Worm (Caenorhabditis elegans) whole organism, L2 larva: Measurements from ENCODE around the gene F21C10.13.

Experiments used
- C34F6.9 ChIP-seq: fragments of 150-350 bp; optimal IDR thresholded peaks from 2 replicates; lab custom pipeline; 2014; ENCODE audit warnings: missing biosample characterization, missing genetic modification characterization
- alr-1 ChIP-seq: fragments of 150-350 bp; optimal IDR thresholded peaks from 2 replicates; lab custom pipeline; 2014; ENCODE audit warnings: missing biosample characterization, missing genetic modification characterization
- ama-1 ChIP-seq: fragments of 150-350 bp; optimal IDR thresholded peaks from 2 replicates; lab custom pipeline; 2018; ENCODE audit warnings: inconsistent platforms
- ceh-16 ChIP-seq: fragments of 150-350 bp; optimal IDR thresholded peaks from 2 replicates; lab custom pipeline; 2014; ENCODE audit warnings: missing biosample characterization, missing genetic modification characterization
- crh-2 ChIP-seq: sonication (generic microtip); optimal IDR thresholded peaks from 2 replicates; lab custom pipeline; 2017; ENCODE audit warnings: missing biosample characterization, missing genetic modification characterization
- egl-27 ChIP-seq: sonication (generic microtip); optimal IDR thresholded peaks from 3 replicates; lab custom pipeline; 2017; ENCODE audit warnings: missing biosample characterization, missing genetic modification reagents, missing genetic modification characterization
- elt-1 ChIP-seq: fragments of 150-350 bp; optimal IDR thresholded peaks from 2 replicates; lab custom pipeline; 2014; ENCODE audit warnings: missing biosample characterization, missing genetic modification characterization
- elt-3 ChIP-seq: sonication (generic microtip); optimal IDR thresholded peaks from 2 replicates; lab custom pipeline; 2017; ENCODE audit warnings: missing biosample characterization, missing genetic modification characterization
- fos-1 ChIP-seq: fragments of 150-350 bp; optimal IDR thresholded peaks from 2 replicates; lab custom pipeline; 2014; ENCODE audit warnings: missing biosample characterization, missing genetic modification characterization
- gmeb-1 ChIP-seq: fragments of 150-350 bp; optimal IDR thresholded peaks from 2 replicates; lab custom pipeline; 2014; ENCODE audit warnings: missing biosample characterization, missing genetic modification characterization
- lin-11 ChIP-seq: fragments of 150-350 bp; sonication (generic microtip); optimal IDR thresholded peaks from 2 replicates; lab custom pipeline; 2014; ENCODE audit warnings: missing biosample characterization, missing genetic modification characterization, inconsistent platforms, mixed read lengths
- lin-13 ChIP-seq: fragments of 150-350 bp; optimal IDR thresholded peaks from 2 replicates; lab custom pipeline; 2014; ENCODE audit warnings: missing biosample characterization, missing genetic modification reagents, missing genetic modification characterization
- lin-39 ChIP-seq: fragments of 150-350 bp; optimal IDR thresholded peaks from 2 replicates; lab custom pipeline; 2014; ENCODE audit warnings: missing biosample characterization, missing genetic modification reagents, missing genetic modification characterization
- lsy-2 ChIP-seq, 2 experiments: fragments of 150-350 bp in 1 of 2; sonication (generic microtip) in 1 of 2; optimal IDR thresholded peaks; 2 replicates each; lab custom pipeline; 2014 to 2017; ENCODE audit warnings: missing biosample characterization in 2 of 2, missing genetic modification characterization in 2 of 2
- mab-5 ChIP-seq: fragments of 150-350 bp; optimal IDR thresholded peaks from 2 replicates; lab custom pipeline; 2014; ENCODE audit warnings: missing biosample characterization, missing genetic modification characterization
- mdl-1 ChIP-seq, 2 experiments: fragments of 150-350 bp in 1 of 2; sonication (generic microtip) in 1 of 2; optimal IDR thresholded peaks; 2 replicates each; lab custom pipeline; 2017; ENCODE audit warnings: missing biosample characterization in 2 of 2, missing genetic modification characterization in 2 of 2
- nhr-10 ChIP-seq: sonication (generic microtip); optimal IDR thresholded peaks from 2 replicates; lab custom pipeline; 2017; ENCODE audit warnings: missing biosample characterization, missing genetic modification characterization
- nhr-11 ChIP-seq: fragments of 150-350 bp; optimal IDR thresholded peaks from 2 replicates; lab custom pipeline; 2014; ENCODE audit warnings: missing biosample characterization, missing genetic modification characterization
- nhr-129 ChIP-seq: fragments of 150-350 bp; optimal IDR thresholded peaks from 2 replicates; lab custom pipeline; 2014; ENCODE audit warnings: missing biosample characterization, missing genetic modification characterization
- nhr-21 ChIP-seq: fragments of 150-350 bp; optimal IDR thresholded peaks from 2 replicates; lab custom pipeline; 2014; ENCODE audit warnings: missing biosample characterization, missing genetic modification characterization
- nhr-237 ChIP-seq: fragments of 150-350 bp; optimal IDR thresholded peaks from 2 replicates; lab custom pipeline; 2014; ENCODE audit warnings: missing biosample characterization, missing genetic modification characterization
- nhr-25 ChIP-seq: fragments of 150-350 bp; sonication (generic microtip); optimal IDR thresholded peaks from 3 replicates; lab custom pipeline; 2014; ENCODE audit warnings: missing biosample characterization, missing genetic modification characterization
- nhr-6 ChIP-seq: fragments of 150-350 bp; optimal IDR thresholded peaks from 2 replicates; lab custom pipeline; 2014; ENCODE audit warnings: missing biosample characterization, missing genetic modification characterization
- nhr-77 ChIP-seq: fragments of 150-350 bp; optimal IDR thresholded peaks from 2 replicates; lab custom pipeline; 2014; ENCODE audit warnings: missing biosample characterization, missing genetic modification characterization
- peb-1 ChIP-seq: fragments of 150-350 bp; optimal IDR thresholded peaks from 2 replicates; lab custom pipeline; 2014; ENCODE audit warnings: missing biosample characterization, missing genetic modification characterization
- skn-1 ChIP-seq: sonication (generic microtip); optimal IDR thresholded peaks from 2 replicates; lab custom pipeline; 2017; ENCODE audit warnings: missing biosample characterization, missing genetic modification characterization
- sma-3 ChIP-seq: sonication (generic microtip); optimal IDR thresholded peaks from 2 replicates; lab custom pipeline; 2016; ENCODE audit warnings: missing genetic modification reagents, missing genetic modification characterization, missing compliant biosample characterization
- sma-9 ChIP-seq, 2 experiments: fragments of 150-350 bp in 1 of 2; sonication (generic microtip) in 1 of 2; optimal IDR thresholded peaks; 2 replicates each; lab custom pipeline; 2014 to 2016; ENCODE audit warnings: missing genetic modification characterization in 2 of 2, mild to moderate bottlenecking in 1 of 2, missing biosample characterization in 1 of 2, missing compliant biosample characterization in 1 of 2, missing genetic modification reagents in 1 of 2, moderate library complexity in 1 of 2
- unc-55 ChIP-seq: fragments of 150-350 bp; sonication (generic microtip); optimal IDR thresholded peaks from 3 replicates; lab custom pipeline; 2014; ENCODE audit warnings: missing biosample characterization, missing genetic modification reagents, missing genetic modification characterization
- unc-62 ChIP-seq: fragments of 150-350 bp; optimal IDR thresholded peaks from 2 replicates; lab custom pipeline; 2014; ENCODE audit warnings: missing biosample characterization, missing genetic modification reagents, missing genetic modification characterization
- zag-1 ChIP-seq: fragments of 150-350 bp; optimal IDR thresholded peaks from 2 replicates; lab custom pipeline; 2014; ENCODE audit warnings: missing biosample characterization, missing genetic modification characterization
- ztf-1 ChIP-seq: fragments of 200-800 bp; sonication (Bioruptor generic); conservative IDR thresholded peaks from 2 replicates; pipeline ENCODE4 v1.3.6; 2022; ENCODE audit warnings: missing genetic modification characterization, missing compliant biosample characterization
- ztf-11 ChIP-seq: sonication (generic microtip); optimal IDR thresholded peaks from 2 replicates; lab custom pipeline; 2017; ENCODE audit warnings: missing biosample characterization, missing genetic modification characterization
- ztf-4 ChIP-seq: fragments of 150-350 bp; optimal IDR thresholded peaks from 2 replicates; lab custom pipeline; 2014; ENCODE audit warnings: missing biosample characterization, missing genetic modification characterization

Gene F21C10.13

ce11 chrV:9123186-9123585 is 1.1 kb downstream of the F21C10.13 start, which contains the start of gene F21C10.11:
Gene F21C10.11, plus strand, starts transcription at chrV:9123486.
- TF ChIP-seq ceh-16 (tag; lab: Kevin White, UChicago) = no peak

- TF ChIP-seq nhr-129 (tag; lab: Kevin White, UChicago) (no peak), mdl-1 (tag; optimal IDR thresholded peaks at IDR 0.05; lab: Kevin White, UChicago) (no peak), unc-62 (GFP tag; lab: Kevin White, UChicago) (no peak), sma-3 (GFP tag; lab: Kevin White, UChicago) (no peak), ztf-4 (tag; lab: Kevin White, UChicago) (no peak), nhr-237 (tag; lab: Kevin White, UChicago) (no peak), mab-5 (tag; lab: Kevin White, UChicago) (no peak), zag-1 (tag; lab: Kevin White, UChicago) (no peak)
Measured at ce11 chrV:9124180-9124579, 2.1 kb downstream of the F21C10.13 start, which contains the start of gene F21C10.6. Gene F21C10.6, plus strand, starts transcription at chrV:9124480.

- no peak for TF ChIP-seq mab-5 (tag; lab: Kevin White, UChicago)
- no peak for TF ChIP-seq alr-1 (tag; lab: Kevin White, UChicago)
- TF ChIP-seq nhr-129 (tag; lab: Kevin White, UChicago) = no peak
- no peak for TF ChIP-seq ceh-16 (tag; lab: Kevin White, UChicago)
- no peak for TF ChIP-seq nhr-11 (tag; lab: Kevin White, UChicago)
- TF ChIP-seq peb-1 (tag; lab: Kevin White, UChicago) = no peak
- no peak for TF ChIP-seq ama-1 (lab: Kevin White, UChicago)
- TF ChIP-seq nhr-6 = no peak
- TF ChIP-seq elt-3 = no peak
- TF ChIP-seq lin-39 (tag; lab: Kevin White, UChicago) = no peak
Measured at ce11 chrV:9125345-9125744, 3.2 kb downstream of the F21C10.13 start, which contains the start of gene F21C10.5. Gene F21C10.5, plus strand, starts transcription at chrV:9125645.

- TF ChIP-seq nhr-237 (tag; lab: Kevin White, UChicago) = no peak
- TF ChIP-seq, all 48 proteins: peak for 0
Measured at ce11 chrV:9126316-9126715, 4.2 kb downstream of the F21C10.13 start, which contains the start of gene F21C10.4. Gene F21C10.4, plus strand, starts transcription at chrV:9126616.

ce11 chrV:9127773-9128172 is 5.7 kb downstream of the F21C10.13 start, which contains the start of gene F21C10.3:
Gene F21C10.3, plus strand, starts transcription at chrV:9128073.
- TF ChIP-seq elt-1 (tag; lab: Kevin White, UChicago) (no peak), ama-1 (lab: Kevin White, UChicago) (no peak), lin-13 (GFP tag; lab: Kevin White, UChicago) (no peak), ztf-1 (GFP tag; lab: Robert Waterston, UW) (no peak), alr-1 (tag; lab: Kevin White, UChicago) (no peak), fos-1 (no peak), nhr-129 (tag; lab: Kevin White, UChicago) (no peak), nhr-10 (tag; lab: Kevin White, UChicago) (no peak), nhr-25 (tag; lab: Kevin White, UChicago) (no peak), egl-27 (tag; lab: Kevin White, UChicago) (no peak), nhr-77 (tag; lab: Kevin White, UChicago) (no peak), ztf-11 (no peak), nhr-237 (tag; lab: Kevin White, UChicago) (no peak), lin-39 (tag; lab: Kevin White, UChicago) (no peak)
- TF ChIP-seq, all 48 proteins: peak for 0

- TF ChIP-seq unc-62 (GFP tag; lab: Kevin White, UChicago) = no peak
- TF ChIP-seq elt-1 (tag; lab: Kevin White, UChicago) = no peak
- peak; percentile 40 for TF ChIP-seq lin-11 (tag; lab: Kevin White, UChicago)
- peak; percentile 45 for TF ChIP-seq lin-13 (GFP tag; lab: Kevin White, UChicago)
- TF ChIP-seq skn-1 (tag; lab: Kevin White, UChicago) = no peak
- TF ChIP-seq peb-1 (tag; lab: Kevin White, UChicago) = no peak
- peak; percentile 75 for TF ChIP-seq nhr-21 (tag; lab: Kevin White, UChicago)
- no peak for TF ChIP-seq elt-3
- peak; percentile 75 for TF ChIP-seq unc-55 (GFP tag; lab: Kevin White, UChicago)
- TF ChIP-seq C34F6.9 (tag; lab: Kevin White, UChicago) = peak; percentile 87
- TF ChIP-seq nhr-129 (tag; lab: Kevin White, UChicago) = peak; percentile 62
- peak in 1 of 2 experiments; percentile 76 for TF ChIP-seq lsy-2 (tag; optimal IDR thresholded peaks at IDR 0.05; lab: Kevin White, UChicago)
- peak; percentile 73 for TF ChIP-seq sma-9 (GFP tag; optimal IDR thresholded peaks at IDR 0.05; lab: Kevin White, UChicago)
- no peak for TF ChIP-seq sma-9 (tag; optimal IDR thresholded peaks at IDR 0.05; lab: Kevin White, UChicago)
- no peak for TF ChIP-seq gmeb-1 (tag; lab: Kevin White, UChicago)
- TF ChIP-seq mdl-1 (tag; optimal IDR thresholded peaks at IDR 0.05; lab: Kevin White, UChicago) = peak; percentile 88 to 89
- peak; percentile 56 for TF ChIP-seq zag-1 (tag; lab: Kevin White, UChicago)
- no peak for TF ChIP-seq ama-1 (lab: Kevin White, UChicago)
- peak; percentile 34 for TF ChIP-seq nhr-6
- TF ChIP-seq crh-2 = peak; percentile 66
Measured at ce11 chrV:9128562-9128961, 6.5 kb downstream of the F21C10.13 start.
